Worm (Caenorhabditis elegans): ENCODE results near the gene Y41D4B.15.

Y41D4B.15 gene

ce11 chrIV:1595802-1596201, 31.9 kb downstream of the Y41D4B.15 start, which contains the start of gene npp-8 (continued):
- TF ChIP-seq aptf-2 (GFP tag; conservative IDR thresholded peaks at IDR 0.05), result peak; percentile 75; the same call in 1 of the 2 replicates
- TF ChIP-seq F10E7.11 (tag; optimal IDR thresholded peaks at IDR 0.05), result peak; percentile 48
- TF ChIP-seq nhr-120 (GFP tag; IDR thresholded peaks at IDR 0.05), result no peak
- TF ChIP-seq lin-40 (tag; optimal IDR thresholded peaks at IDR 0.05), result peak; percentile 89
- TF ChIP-seq hlh-26 (GFP tag; conservative IDR thresholded peaks at IDR 0.05), result no peak
- peak; percentile 50 for TF ChIP-seq nhr-80 (tag; optimal IDR thresholded peaks at IDR 0.05)
- TF ChIP-seq sea-2 (GFP tag; IDR thresholded peaks at IDR 0.05), result no peak
- no peak for TF ChIP-seq F55B11.4 (tag; optimal IDR thresholded peaks at IDR 0.05; ENCODE audit: borderline replicate concordance, insufficient read depth)
- TF ChIP-seq madf-3 (GFP tag; IDR thresholded peaks at IDR 0.05), result peak; percentile 75; the same call in 1 of the 2 replicates
- peak; percentile 95 for TF ChIP-seq B0336.3 (GFP tag; IDR thresholded peaks at IDR 0.05)
- TF ChIP-seq madf-10 (tag; optimal IDR thresholded peaks at IDR 0.05), result peak; percentile 62
- peak; percentile 78 for TF ChIP-seq C17E4.6 (GFP tag; IDR thresholded peaks at IDR 0.05)
- peak; percentile 81 for TF ChIP-seq nfyb-1 (GFP tag; IDR thresholded peaks at IDR 0.05)
- TF ChIP-seq zim-3 (tag; optimal IDR thresholded peaks at IDR 0.05), result peak; percentile 54
- TF ChIP-seq cebp-1 (GFP tag; IDR thresholded peaks at IDR 0.05), result peak; percentile 42; the same call in 1 of the 2 replicates
- TF ChIP-seq cebp-1 (tag; optimal IDR thresholded peaks at IDR 0.05), result peak; percentile 80
- no peak for TF ChIP-seq lsy-27 (tag; optimal IDR thresholded peaks at IDR 0.05; ENCODE audit: borderline replicate concordance, insufficient read depth)
- TF ChIP-seq nfya-2 (GFP tag; IDR thresholded peaks at IDR 0.05), result no peak
- TF ChIP-seq efl-1 (GFP tag; optimal IDR thresholded peaks at IDR 0.05), result peak; percentile 93
- TF ChIP-seq rec-8 (tag; optimal IDR thresholded peaks at IDR 0.05), result peak; percentile 14 to 56
- TF ChIP-seq snpc-3.4 (tag; optimal IDR thresholded peaks at IDR 0.05), result peak; percentile 58
- peak; percentile 38; the same call in 1 of the 2 replicates for TF ChIP-seq attf-6 (GFP tag; IDR thresholded peaks at IDR 0.05)
- TF ChIP-seq ekl-4 (GFP tag; IDR thresholded peaks at IDR 0.05), result peak; percentile 80
- TF ChIP-seq K11D2.4 (GFP tag; IDR thresholded peaks at IDR 0.05), result peak; percentile 69
- TF ChIP-seq lsl-1 (GFP tag; optimal IDR thresholded peaks at IDR 0.05), result peak; percentile 78
- 0 out of 2 replicates have a peak, but pooled peaks have one; percentile 25 for TF ChIP-seq B0019.2 (GFP tag; conservative IDR thresholded peaks at IDR 0.05)
- TF ChIP-seq madf-8 (GFP tag; conservative IDR thresholded peaks at IDR 0.05), result peak; percentile 77
- TF ChIP-seq rcor-1 (GFP tag; IDR thresholded peaks at IDR 0.05), result peak; percentile 80
- TF ChIP-seq nhr-27 (tag; optimal IDR thresholded peaks at IDR 0.05), result no peak
- TF ChIP-seq ztf-25 (GFP tag; IDR thresholded peaks at IDR 0.05), result no peak
- peak; percentile 80 for TF ChIP-seq ztf-26 (tag; optimal IDR thresholded peaks at IDR 0.05)
- TF ChIP-seq hsf-1 (GFP tag; IDR thresholded peaks at IDR 0.05), result peak; percentile 58
- TF ChIP-seq Y95B8A.8 (GFP tag; IDR thresholded peaks at IDR 0.05), result peak; percentile 91
- peak; percentile 92 for TF ChIP-seq madf-6 (GFP tag; IDR thresholded peaks at IDR 0.05)
- TF ChIP-seq Y53F4B.3 (GFP tag; IDR thresholded peaks at IDR 0.05), result no peak
- peak; percentile 54 for TF ChIP-seq ztf-18 (tag; optimal IDR thresholded peaks at IDR 0.05)
- TF ChIP-seq F39B2.1 (GFP tag; IDR thresholded peaks at IDR 0.05), result no peak

- TF ChIP-seq hsf-1 (GFP tag; IDR thresholded peaks at IDR 0.05) (no peak), lin-35 (GFP tag; optimal IDR thresholded peaks at IDR 0.05) (no peak), let-607 (tag; optimal IDR thresholded peaks at IDR 0.05) (no peak), zim-3 (tag; optimal IDR thresholded peaks at IDR 0.05) (no peak), B0035.1 (tag; optimal IDR thresholded peaks at IDR 0.05) (no peak), die-1 (tag; optimal IDR thresholded peaks at IDR 0.05) (no peak), ceh-27 (GFP tag; optimal IDR thresholded peaks at IDR 0.05) (no peak), xnd-1 (tag; optimal IDR thresholded peaks at IDR 0.05) (no peak), mxl-1 (tag; optimal IDR thresholded peaks at IDR 0.05) (no peak), zfh-2 (GFP tag; conservative IDR thresholded peaks at IDR 0.05) (no peak), madf-6 (GFP tag; IDR thresholded peaks at IDR 0.05) (no peak), hlh-12 (tag; optimal IDR thresholded peaks at IDR 0.05) (no peak)
These were observed 33.1 kb downstream of the Y41D4B.15 start, which contains the start of gene ced-2 for ce11 chrIV:1597018-1597417. Gene ced-2, plus strand, starts transcription at chrIV:1597318.

Data from whole organism, young adult.